Worm (Caenorhabditis elegans): Measurements from ENCODE around the gene Y39B6A.29.
A peak's percentile ranks its signal among the peaks of the same experiment; 100 is the strongest.

Gene Y39B6A.29

ce11 chrV:19001656-19002055 is 22.9 kb downstream of the Y39B6A.29 start, which contains the start of gene Y39B6A.33:
Gene Y39B6A.33, plus strand, starts transcription at chrV:19001956.
- TF ChIP-seq lin-13 (GFP tag; optimal IDR thresholded peaks at IDR 0.05) (no peak), R02D3.7 (tag; optimal IDR thresholded peaks at IDR 0.05) (no peak), nhr-25 (tag; optimal IDR thresholded peaks at IDR 0.05) (no peak), ztf-4 (tag; optimal IDR thresholded peaks at IDR 0.05) (no peak), zag-1 (tag; optimal IDR thresholded peaks at IDR 0.05) (no peak), ztf-1 (GFP tag; conservative IDR thresholded peaks at IDR 0.05) (no peak), nhr-12 (tag; optimal IDR thresholded peaks at IDR 0.05) (no peak), ceh-16 (tag; optimal IDR thresholded peaks at IDR 0.05) (no peak), nhr-77 (tag; optimal IDR thresholded peaks at IDR 0.05) (no peak), ama-1 (optimal IDR thresholded peaks at IDR 0.05) (no peak), lsy-2 (tag; optimal IDR thresholded peaks at IDR 0.05) (no peak), F13H6.1 (tag; optimal IDR thresholded peaks at IDR 0.05) (no peak)

- TF ChIP-seq unc-55 (GFP tag; optimal IDR thresholded peaks at IDR 0.05): peak; percentile 41
- TF ChIP-seq C34F6.9 (tag; optimal IDR thresholded peaks at IDR 0.05): peak; percentile 23
- peak in 1 of 2 experiments; percentile 24 for TF ChIP-seq lsy-2 (tag; optimal IDR thresholded peaks at IDR 0.05)
- peak; percentile 13 for TF ChIP-seq F13H6.1 (tag; optimal IDR thresholded peaks at IDR 0.05)
- no peak for TF ChIP-seq nhr-237 (tag; optimal IDR thresholded peaks at IDR 0.05)
- no peak for TF ChIP-seq lin-11 (tag; optimal IDR thresholded peaks at IDR 0.05)
- peak; percentile 25 for TF ChIP-seq sma-9 (GFP tag; optimal IDR thresholded peaks at IDR 0.05)
- TF ChIP-seq sma-9 (tag; optimal IDR thresholded peaks at IDR 0.05): no peak
These were observed 23.6 kb downstream of the Y39B6A.29 start, which contains the start of gene Y39B6A.34 for ce11 chrV:19001016-19001415. Gene Y39B6A.34, plus strand, starts transcription at chrV:19001018.

- TF ChIP-seq elt-3 (tag; optimal IDR thresholded peaks at IDR 0.05): no peak
- no peak for TF ChIP-seq nhr-12 (tag; optimal IDR thresholded peaks at IDR 0.05)
- TF ChIP-seq elt-1 (tag; optimal IDR thresholded peaks at IDR 0.05): no peak
- no peak for TF ChIP-seq unc-62 (GFP tag; optimal IDR thresholded peaks at IDR 0.05)
- TF ChIP-seq skn-1 (tag; optimal IDR thresholded peaks at IDR 0.05): no peak
- no peak for TF ChIP-seq nhr-21 (tag; optimal IDR thresholded peaks at IDR 0.05)
- no peak for TF ChIP-seq egl-27 (tag; optimal IDR thresholded peaks at IDR 0.05)
- TF ChIP-seq mdl-1 (tag; optimal IDR thresholded peaks at IDR 0.05): no peak
- TF ChIP-seq aly-2 (tag; optimal IDR thresholded peaks at IDR 0.05): no peak
- TF ChIP-seq nhr-6 (tag; optimal IDR thresholded peaks at IDR 0.05): no peak
- no peak for TF ChIP-seq unc-55 (GFP tag; optimal IDR thresholded peaks at IDR 0.05)
- no peak for TF ChIP-seq ZK546.5 (tag; optimal IDR thresholded peaks at IDR 0.05)
- TF ChIP-seq nhr-11 (tag; optimal IDR thresholded peaks at IDR 0.05): no peak
- TF ChIP-seq crh-2 (tag; optimal IDR thresholded peaks at IDR 0.05): no peak
- TF ChIP-seq ceh-82 (tag; optimal IDR thresholded peaks at IDR 0.05): no peak
- TF ChIP-seq sma-3 (GFP tag; optimal IDR thresholded peaks at IDR 0.05): no peak
- no peak for TF ChIP-seq nhr-25 (tag; optimal IDR thresholded peaks at IDR 0.05)
- TF ChIP-seq lin-13 (GFP tag; optimal IDR thresholded peaks at IDR 0.05): no peak
- TF ChIP-seq fos-1 (tag; optimal IDR thresholded peaks at IDR 0.05): no peak
These were observed 24.0 kb downstream of the Y39B6A.29 start for ce11 chrV:19000542-19000941.

DNA sequence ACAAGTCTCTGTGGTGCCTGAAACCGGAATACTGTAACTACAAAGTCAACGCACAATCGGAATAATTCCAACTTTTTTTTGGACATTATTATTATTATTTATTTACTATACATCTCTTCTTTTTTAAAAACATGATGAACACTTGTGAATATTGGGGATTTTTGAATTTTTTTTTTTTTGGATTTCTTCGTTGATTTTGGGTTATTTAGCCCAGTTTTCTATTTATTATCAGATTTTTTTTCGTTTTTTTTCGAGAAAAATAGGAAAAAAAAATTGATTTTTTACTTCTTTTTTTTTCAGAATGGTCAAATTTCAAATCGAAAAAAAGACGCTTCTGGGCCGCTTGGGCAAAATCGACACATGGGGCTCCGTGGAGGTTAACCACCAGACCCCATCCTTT is 26.5 kb downstream of the Y39B6A.29 start, which contains the start of gene tgt-2:
TSS of gene tgt-2 (plus strand) at position 301 of the 400 bp plus-strand sequence.
- TF ChIP-seq sma-3 (GFP tag; optimal IDR thresholded peaks at IDR 0.05): no peak
- TF ChIP-seq ceh-16 (tag; optimal IDR thresholded peaks at IDR 0.05): no peak
- TF ChIP-seq snpc-4 (tag; optimal IDR thresholded peaks at IDR 0.05): no peak
- TF ChIP-seq dmd-4 (tag; optimal IDR thresholded peaks at IDR 0.05): no peak
- TF ChIP-seq nhr-12 (tag; optimal IDR thresholded peaks at IDR 0.05): no peak
- TF ChIP-seq alr-1 (tag; optimal IDR thresholded peaks at IDR 0.05): no peak
- TF ChIP-seq unc-62 (GFP tag; optimal IDR thresholded peaks at IDR 0.05): no peak
- TF ChIP-seq lin-39 (tag; optimal IDR thresholded peaks at IDR 0.05): no peak
- TF ChIP-seq egl-27 (tag; optimal IDR thresholded peaks at IDR 0.05): no peak
- TF ChIP-seq aly-2 (tag; optimal IDR thresholded peaks at IDR 0.05): no peak
- TF ChIP-seq F13H6.1 (tag; optimal IDR thresholded peaks at IDR 0.05): no peak
- no peak for TF ChIP-seq ztf-11 (tag; optimal IDR thresholded peaks at IDR 0.05)
- no peak for TF ChIP-seq ceh-82 (tag; optimal IDR thresholded peaks at IDR 0.05)
- no peak for TF ChIP-seq Y55F3AM.14 (GFP tag; optimal IDR thresholded peaks at IDR 0.05)

Measured in whole organism, L2 larva.